Fruit fly (Drosophila melanogaster) whole organism, embryonic: ENCODE measurements around the gene CG46244.
A peak's percentile ranks its signal among the peaks of the same experiment; 100 is the strongest.

Source experiments
- Aef1 ChIP-seq: fragments of 200-800 bp; sonication (Bioruptor generic); IDR thresholded peaks from 3 replicates; pipeline ENCODE4 v1.3.6; 2022; ENCODE audit warnings: missing biosample characterization, missing genetic modification characterization
- CG10654 ChIP-seq: fragments of 200-800 bp; sonication (Bioruptor generic); optimal IDR thresholded peaks from 2 replicates; lab custom pipeline; 2016; ENCODE audit warnings: missing biosample characterization, missing genetic modification characterization
- CG12236 ChIP-seq: fragments of 200-800 bp; sonication (Bioruptor generic); optimal IDR thresholded peaks from 2 replicates; lab custom pipeline; 2016; ENCODE audit warnings: missing biosample characterization, missing genetic modification characterization
- CG14860 ChIP-seq: fragments of 200-800 bp; sonication (Bioruptor generic); IDR thresholded peaks from 3 replicates; pipeline ENCODE4 v1.3.6; 2022; ENCODE audit warnings: missing biosample characterization, missing genetic modification characterization; ENCODE audit not compliant: partially characterized antibody
- CG15601 ChIP-seq: fragments of 200-800 bp; sonication (Bioruptor generic); optimal IDR thresholded peaks from 3 replicates; lab custom pipeline; 2019; ENCODE audit warnings: missing biosample characterization, mild to moderate bottlenecking, missing genetic modification characterization, moderate library complexity
- CG3065 ChIP-seq: fragments of 200-800 bp; sonication (Bioruptor generic); optimal IDR thresholded peaks from 2 replicates; lab custom pipeline; 2016; ENCODE audit warnings: missing biosample characterization, missing genetic modification characterization
- CG32767 ChIP-seq: fragments of 200-800 bp; sonication (Bioruptor generic); IDR thresholded peaks from 2 replicates; pipeline ENCODE4 v1.3.6; 2022; ENCODE audit warnings: missing biosample characterization, missing genetic modification characterization
- CG4360 ChIP-seq: fragments of 200-800 bp; sonication (Bioruptor generic); IDR thresholded peaks from 2 replicates; pipeline ENCODE4 v1.3.6; 2022; ENCODE audit warnings: missing biosample characterization, missing genetic modification characterization
- CG6272 ChIP-seq: fragments of 200-800 bp; sonication (Bioruptor generic); IDR thresholded peaks from 2 replicates; pipeline ENCODE4 v1.3.6; 2022; ENCODE audit warnings: missing biosample characterization, missing genetic modification characterization
- CG6689 ChIP-seq: fragments of 200-800 bp; sonication (Bioruptor generic); IDR thresholded peaks from 2 replicates; pipeline ENCODE4 v1.3.6; 2022; ENCODE audit warnings: missing biosample characterization, missing genetic modification characterization
- CG6765 ChIP-seq: fragments of 200-800 bp; sonication (Bioruptor generic); optimal IDR thresholded peaks from 3 replicates; lab custom pipeline; 2017; ENCODE audit warnings: missing biosample characterization, mild to moderate bottlenecking, missing genetic modification characterization
- CG7372 ChIP-seq: fragments of 200-800 bp; sonication (Bioruptor generic); IDR thresholded peaks from 2 replicates; pipeline ENCODE4 v1.3.6; 2022; ENCODE audit warnings: missing biosample characterization, missing genetic modification characterization
- CG7839 ChIP-seq: fragments of 200-800 bp; sonication (Bioruptor generic); optimal IDR thresholded peaks from 3 replicates; lab custom pipeline; 2018; ENCODE audit warnings: missing biosample characterization, mild to moderate bottlenecking, missing genetic modification characterization, moderate library complexity
- CG8944 ChIP-seq: fragments of 200-800 bp; sonication (Bioruptor generic); optimal IDR thresholded peaks from 3 replicates; lab custom pipeline; 2016; ENCODE audit warnings: missing biosample characterization, missing genetic modification characterization
- D ChIP-seq, 2 experiments: fragments of 200-800 bp in 1 of 2; fragments of >200 bp in 1 of 2; sonication (Bioruptor generic) in 1 of 2; optimal IDR thresholded peaks; 2 replicates in 1 of 2; 3 replicates in 1 of 2; lab custom pipeline; 2017; ENCODE audit warnings: mild to moderate bottlenecking in 1 of 2, missing biosample characterization in 1 of 2, missing genetic modification characterization in 1 of 2, missing genetic modification reagents in 1 of 2
- Dbx ChIP-seq: fragments of 200-800 bp; sonication (Bioruptor generic); IDR thresholded peaks from 3 replicates; pipeline ENCODE4 v1.3.6; 2022; ENCODE audit warnings: missing biosample characterization, missing genetic modification characterization
- Dip2 ChIP-seq: fragments of 200-800 bp; sonication (Bioruptor generic); IDR thresholded peaks from 2 replicates; pipeline ENCODE4 v1.3.6; 2022; ENCODE audit warnings: missing biosample characterization, missing genetic modification characterization
- Drgx ChIP-seq: fragments of 200-800 bp; sonication (Bioruptor generic); IDR thresholded peaks from 2 replicates; pipeline ENCODE4 v1.3.6; 2022; ENCODE audit warnings: missing biosample characterization, missing genetic modification characterization
- E2f1 ChIP-seq: fragments of 200-800 bp; sonication (Bioruptor generic); IDR thresholded peaks from 2 replicates; pipeline ENCODE4 v1.3.6; 2022; ENCODE audit warnings: missing biosample characterization, missing genetic modification characterization
- GATAe ChIP-seq: fragments of 200-800 bp; sonication (Bioruptor generic); conservative IDR thresholded peaks from 2 replicates; pipeline ENCODE4 v1.3.6; 2022; ENCODE audit warnings: missing biosample characterization, missing genetic modification characterization
- Gug ChIP-seq: fragments of 200-800 bp; sonication (Bioruptor generic); IDR thresholded peaks from 4 replicates; pipeline ENCODE4 v1.3.6; 2022; ENCODE audit warnings: missing biosample characterization, missing genetic modification characterization
- Hr3 ChIP-seq: fragments of 200-800 bp; sonication (Bioruptor generic); optimal IDR thresholded peaks from 3 replicates; lab custom pipeline; 2016; ENCODE audit warnings: missing biosample characterization, missing genetic modification characterization
- Scr ChIP-seq: fragments of 200-800 bp; sonication (Bioruptor generic); IDR thresholded peaks from 2 replicates; pipeline ENCODE4 v1.3.6; 2022; ENCODE audit warnings: missing biosample characterization, missing genetic modification characterization; ENCODE audit not compliant: partially characterized antibody
- ab ChIP-seq: fragments of 200-800 bp; sonication (Bioruptor generic); optimal IDR thresholded peaks from 2 replicates; lab custom pipeline; 2016; ENCODE audit warnings: missing biosample characterization, missing genetic modification characterization
- bowl ChIP-seq: fragments of 200-800 bp; sonication (Bioruptor generic); IDR thresholded peaks from 2 replicates; pipeline ENCODE4 v1.3.6; 2022; ENCODE audit warnings: missing biosample characterization, missing genetic modification characterization
- cato ChIP-seq: fragments of 200-800 bp; sonication (Bioruptor generic); optimal IDR thresholded peaks from 2 replicates; lab custom pipeline; 2016; ENCODE audit warnings: missing biosample characterization, missing genetic modification characterization, borderline replicate concordance
- chn ChIP-seq: fragments of 200-800 bp; sonication (Bioruptor generic); optimal IDR thresholded peaks from 2 replicates; lab custom pipeline; 2016; ENCODE audit warnings: missing biosample characterization, missing genetic modification characterization
- ci ChIP-seq: fragments of 200-800 bp; sonication (Bioruptor generic); IDR thresholded peaks from 3 replicates; pipeline ENCODE4 v1.3.6; 2022; ENCODE audit warnings: missing biosample characterization, missing genetic modification characterization
- crol ChIP-seq: fragments of 200-800 bp; sonication (Bioruptor generic); IDR thresholded peaks from 2 replicates; pipeline ENCODE4 v1.3.6; 2022; ENCODE audit warnings: missing biosample characterization, missing genetic modification characterization
- dmrt11E ChIP-seq: fragments of 200-800 bp; sonication (Bioruptor generic); optimal IDR thresholded peaks from 3 replicates; lab custom pipeline; 2018; ENCODE audit warnings: missing biosample characterization, mild to moderate bottlenecking, missing genetic modification characterization, moderate library complexity
- ems ChIP-seq: fragments of 200-800 bp; sonication (Bioruptor generic); optimal IDR thresholded peaks from 3 replicates; lab custom pipeline; 2016; ENCODE audit warnings: missing biosample characterization, missing genetic modification characterization
- hbn ChIP-seq: fragments of 200-800 bp; sonication (Bioruptor generic); IDR thresholded peaks from 2 replicates; pipeline ENCODE4 v1.3.6; 2022; ENCODE audit warnings: missing biosample characterization, missing genetic modification characterization; ENCODE audit not compliant: partially characterized antibody
- inv ChIP-seq: fragments of 200-800 bp; sonication (Bioruptor generic); IDR thresholded peaks from 2 replicates; pipeline ENCODE4 v1.3.6; 2022; ENCODE audit warnings: missing biosample characterization, missing genetic modification characterization; ENCODE audit not compliant: partially characterized antibody
- kni ChIP-seq: fragments of 200-800 bp; sonication (Bioruptor generic); optimal IDR thresholded peaks from 3 replicates; lab custom pipeline; 2017; ENCODE audit warnings: mild to moderate bottlenecking, missing biosample characterization, missing genetic modification reagents, missing genetic modification characterization
- knrl ChIP-seq: fragments of 200-800 bp; sonication (Bioruptor generic); IDR thresholded peaks from 3 replicates; pipeline ENCODE4 v1.3.6; 2022; ENCODE audit warnings: missing biosample characterization, missing genetic modification characterization; ENCODE audit not compliant: partially characterized antibody
- luna ChIP-seq: fragments of 200-800 bp; sonication (Bioruptor generic); optimal IDR thresholded peaks from 2 replicates; lab custom pipeline; 2016; ENCODE audit warnings: missing biosample characterization, missing genetic modification characterization
- mam ChIP-seq: fragments of 200-800 bp; sonication (Bioruptor generic); optimal IDR thresholded peaks from 3 replicates; lab custom pipeline; 2016; ENCODE audit warnings: missing biosample characterization, missing genetic modification characterization
- phol ChIP-seq: fragments of 200-800 bp; sonication (Bioruptor generic); optimal IDR thresholded peaks from 3 replicates; lab custom pipeline; 2018; ENCODE audit warnings: missing biosample characterization, mild to moderate bottlenecking, missing genetic modification characterization, moderate library complexity
- sd ChIP-seq: fragments of 200-800 bp; sonication (Bioruptor generic); optimal IDR thresholded peaks from 3 replicates; lab custom pipeline; 2018; ENCODE audit warnings: missing biosample characterization, mild to moderate bottlenecking, missing genetic modification characterization, moderate library complexity
- seq ChIP-seq: fragments of 200-800 bp; sonication (Bioruptor generic); IDR thresholded peaks from 2 replicates; pipeline ENCODE4 v1.3.6; 2022; ENCODE audit warnings: missing biosample characterization, missing genetic modification characterization
- stc ChIP-seq: fragments of 200-800 bp; sonication (Bioruptor generic); IDR thresholded peaks from 2 replicates; pipeline ENCODE4 v1.3.6; 2022; ENCODE audit warnings: missing biosample characterization, missing genetic modification characterization
- tna ChIP-seq: fragments of 200-800 bp; sonication (Bioruptor generic); IDR thresholded peaks from 2 replicates; pipeline ENCODE4 v1.3.6; 2022; ENCODE audit warnings: missing biosample characterization, missing genetic modification characterization; ENCODE audit not compliant: partially characterized antibody
- zen2 ChIP-seq: fragments of 200-800 bp; sonication (Bioruptor generic); IDR thresholded peaks from 3 replicates; pipeline ENCODE4 v1.3.6; 2022; ENCODE audit warnings: missing biosample characterization, missing genetic modification characterization; ENCODE audit not compliant: partially characterized antibody
- zf30C ChIP-seq: fragments of 200-800 bp; sonication (Bioruptor generic); optimal IDR thresholded peaks from 3 replicates; lab custom pipeline; 2018; ENCODE audit warnings: missing biosample characterization, mild to moderate bottlenecking, missing genetic modification characterization

The CG46244 gene

dm6 chr2L:19572496-19573317 lies 33.7 kb upstream of the CG46244 start (continued):
- TF ChIP-seq dmrt11E (tag; lab: Kevin White, UChicago) (peak; percentile 48), chn (GFP tag; lab: Kevin White, UChicago) (peak; percentile 46), Dbx (GFP tag; lab: Robert Waterston, UW) (peak; percentile 74; the same call in 1 of the 3 replicates), bowl (GFP tag; lab: Robert Waterston, UW) (no peak), zf30C (GFP tag; lab: Kevin White, UChicago) (no peak), CG8944 (GFP tag; lab: Kevin White, UChicago) (no peak), CG7372 (GFP tag; lab: Robert Waterston, UW) (0 out of 2 replicates have a peak, but pooled peaks have one; percentile 6), CG7839 (tag; lab: Kevin White, UChicago) (peak; percentile 76), CG15601 (peak; percentile 57), luna (GFP tag; lab: Kevin White, UChicago) (no peak), ab (GFP tag; lab: Kevin White, UChicago) (no peak), CG6689 (peak; percentile 71)

- TF ChIP-seq Drgx (GFP tag; lab: Robert Waterston, UW), result 0 out of 2 replicates have a peak, but pooled peaks have one; percentile 15
- no peak for TF ChIP-seq ems
- no peak for TF ChIP-seq ci (GFP tag; lab: Robert Waterston, UW)
- TF ChIP-seq cato, result no peak
- no peak for TF ChIP-seq Hr3 (GFP tag; lab: Kevin White, UChicago)
- TF ChIP-seq E2f1 (GFP tag; lab: Robert Waterston, UW), result 0 out of 2 replicates have a peak, but pooled peaks have one; percentile 16
- no peak for TF ChIP-seq stc (GFP tag; lab: Robert Waterston, UW)
- TF ChIP-seq GATAe (GFP tag; lab: Robert Waterston, UW), result no peak
- TF ChIP-seq zf30C (GFP tag; lab: Kevin White, UChicago), result peak; percentile 6
- TF ChIP-seq CG6272 (GFP tag; lab: Robert Waterston, UW), result no peak
Measured at dm6 chr2L:19574364-19574763, 32.0 kb upstream of the CG46244 start.

- no peak for TF ChIP-seq Gug (GFP tag; lab: Robert Waterston, UW)
- TF ChIP-seq kni (GFP tag; lab: Kevin White, UChicago), result peak; percentile 98
- TF ChIP-seq CG32767, result peak; percentile 58; the same call in 1 of the 2 replicates
- TF ChIP-seq CG10654 (GFP tag; lab: Kevin White, UChicago), result no peak
- peak; percentile 99 for TF ChIP-seq CG4360 (GFP tag; lab: Robert Waterston, UW)
- TF ChIP-seq seq, result no peak
- peak; percentile 25; the same call in 1 of the 2 replicates for TF ChIP-seq hbn
- TF ChIP-seq Aef1, result peak; percentile 85
- peak; percentile 27; the same call in 1 of the 2 replicates for TF ChIP-seq inv (GFP tag; lab: Robert Waterston, UW)
- TF ChIP-seq zen2 (GFP tag; lab: Robert Waterston, UW), result peak; percentile 73
- TF ChIP-seq D (optimal IDR thresholded peaks at IDR 0.05; lab: Kevin White, UChicago), result peak; percentile 33
- TF ChIP-seq D (GFP tag; optimal IDR thresholded peaks at IDR 0.05; lab: Kevin White, UChicago), result no peak
- TF ChIP-seq CG14860 (GFP tag; lab: Robert Waterston, UW), result 0 out of 3 replicates have a peak, but pooled peaks have one; percentile 26
- TF ChIP-seq CG12236 (GFP tag; lab: Kevin White, UChicago), result no peak
- no peak for TF ChIP-seq Dip2 (GFP tag; lab: Robert Waterston, UW)
- TF ChIP-seq crol (GFP tag; lab: Robert Waterston, UW), result peak; percentile 99
- peak; percentile 86 for TF ChIP-seq sd (tag; lab: Kevin White, UChicago)
- no peak for TF ChIP-seq phol
- TF ChIP-seq knrl (GFP tag; lab: Robert Waterston, UW), result no peak
- TF ChIP-seq CG3065, result no peak
- no peak; the same call in 1 of the 2 replicates for TF ChIP-seq Scr
- no peak for TF ChIP-seq mam (GFP tag; lab: Kevin White, UChicago)
- TF ChIP-seq tna (GFP tag; lab: Robert Waterston, UW), result peak; percentile 39; the same call in 1 of the 2 replicates
- no peak for TF ChIP-seq CG6765
Measured at dm6 chr2L:19574959-19575625, 31.3 kb upstream of the CG46244 start.
